In genomic region chrX:5745840-5746815, dm6 we compare ENCODE assay signal across 4 fruit fly cellular contexts.
TF ChIP-seq lines count a peak whose summit lies in the region.

No protein-coding gene starts in this region.

TF ChIP-seq in whole organism, adult, 20 proteins besides CTCF, POLR2A, EP300 and RAD21 (continued from another document):
- TF ChIP-seq Mnt (GFP tag; optimal IDR thresholded peaks at IDR 0.05; lab: Kevin White, UChicago): peak; percentile 93
- TF ChIP-seq cnc (optimal IDR thresholded peaks at IDR 0.05; lab: Kevin White, UChicago): no peak

TF ChIP-seq in whole organism, embryonic, 481 proteins besides CTCF, POLR2A, EP300 and RAD21 (continued from another document and continues in another):
- TF ChIP-seq Bdp1 (GFP tag; optimal IDR thresholded peaks at IDR 0.05; lab: Kevin White, UChicago) (peak; percentile 47), repo (GFP tag; optimal IDR thresholded peaks at IDR 0.05; lab: Kevin White, UChicago) (no peak), CG31224 (GFP tag; IDR thresholded peaks at IDR 0.05; lab: Robert Waterston, UW) (peak; percentile 56), H15 (GFP tag; IDR thresholded peaks at IDR 0.05; lab: Robert Waterston, UW) (peak; percentile 64; the same call in 2 of the 3 replicates), pzg (GFP tag; optimal IDR thresholded peaks at IDR 0.05; lab: Kevin White, UChicago) (peak; percentile 29), mam (GFP tag; optimal IDR thresholded peaks at IDR 0.05; lab: Kevin White, UChicago) (peak; percentile 68), CG11504 (tag; optimal IDR thresholded peaks at IDR 0.05; lab: Kevin White, UChicago) (peak; percentile 74), Fer3 (tag; optimal IDR thresholded peaks at IDR 0.05; lab: Kevin White, UChicago) (peak; percentile 73), Gug (GFP tag; IDR thresholded peaks at IDR 0.05; lab: Robert Waterston, UW) (peak; percentile 69), scrt (GFP tag; optimal IDR thresholded peaks at IDR 0.05; lab: Kevin White, UChicago) (peak; percentile 58), Atf3 (GFP tag; optimal IDR thresholded peaks at IDR 0.05; lab: Kevin White, UChicago) (no peak), ap (GFP tag; IDR thresholded peaks at IDR 0.05; lab: Robert Waterston, UW) (peak; percentile 49; the same call in 1 of the 2 replicates), CG1233 (GFP tag; optimal IDR thresholded peaks at IDR 0.05; lab: Kevin White, UChicago) (peak; percentile 71), CG14050 (GFP tag; IDR thresholded peaks at IDR 0.05; lab: Robert Waterston, UW) (peak; percentile 77), lmd (GFP tag; IDR thresholded peaks at IDR 0.05; lab: Robert Waterston, UW) (peak; percentile 72), CHES-1-like (GFP tag; optimal IDR thresholded peaks at IDR 0.05; lab: Kevin White, UChicago) (no peak), CG15073 (GFP tag; optimal IDR thresholded peaks at IDR 0.05; lab: Kevin White, UChicago) (peak; percentile 7), Ada2b (GFP tag; IDR thresholded peaks at IDR 0.05; lab: Robert Waterston, UW) (peak; percentile 74), CG11247 (GFP tag; IDR thresholded peaks at IDR 0.05; lab: Robert Waterston, UW) (peak; percentile 72), nerfin-1 (tag; optimal IDR thresholded peaks at IDR 0.05; lab: Kevin White, UChicago) (peak; percentile 66), CG2120 (GFP tag; optimal IDR thresholded peaks at IDR 0.05; lab: Kevin White, UChicago) (peak; percentile 73), CG12299 (tag; optimal IDR thresholded peaks at IDR 0.05; lab: Kevin White, UChicago) (peak; percentile 60), her (GFP tag; optimal IDR thresholded peaks at IDR 0.05; lab: Kevin White, UChicago) (no peak), MESR4 (GFP tag; optimal IDR thresholded peaks at IDR 0.05; lab: Kevin White, UChicago) (peak; percentile 55), CG7786 (GFP tag; optimal IDR thresholded peaks at IDR 0.05; lab: Kevin White, UChicago) (peak; percentile 70), CG10654 (GFP tag; optimal IDR thresholded peaks at IDR 0.05; lab: Kevin White, UChicago) (peak; percentile 50), Usf (GFP tag; optimal IDR thresholded peaks at IDR 0.05; lab: Kevin White, UChicago) (peak; percentile 31), Bgb (GFP tag; IDR thresholded peaks at IDR 0.05; lab: Robert Waterston, UW; ENCODE audit: partially characterized antibody) (peak; percentile 25; the same call in 1 of the 2 replicates), Hr78 (GFP tag; optimal IDR thresholded peaks at IDR 0.05; lab: Kevin White, UChicago) (peak in 1 of 2 experiments; percentile 30), CG31388 (GFP tag; optimal IDR thresholded peaks at IDR 0.05; lab: Kevin White, UChicago) (no peak), CG42726 (GFP tag; IDR thresholded peaks at IDR 0.05; lab: Robert Waterston, UW; ENCODE audit: partially characterized antibody) (no peak), otp (GFP tag; IDR thresholded peaks at IDR 0.05; lab: Robert Waterston, UW) (peak; percentile 57; the same call in 2 of the 3 replicates), Ravus (GFP tag; IDR thresholded peaks at IDR 0.05; lab: Robert Waterston, UW) (peak; percentile 29; the same call in 1 of the 2 replicates), Gsc (GFP tag; IDR thresholded peaks at IDR 0.05; lab: Robert Waterston, UW) (no peak), crp (GFP tag; optimal IDR thresholded peaks at IDR 0.05; lab: Kevin White, UChicago) (no peak), CG30403 (GFP tag; optimal IDR thresholded peaks at IDR 0.05; lab: Kevin White, UChicago) (peak; percentile 60), Nf-YA (GFP tag; IDR thresholded peaks at IDR 0.05; lab: Robert Waterston, UW) (0 out of 2 replicates have a peak, but pooled peaks have one; percentile 35), Sry-δ (GFP tag; optimal IDR thresholded peaks at IDR 0.05; lab: Kevin White, UChicago) (peak; percentile 35), D19A (tag; optimal IDR thresholded peaks at IDR 0.05; lab: Kevin White, UChicago) (peak; percentile 53), fd64A (GFP tag; optimal IDR thresholded peaks at IDR 0.05; lab: Kevin White, UChicago) (peak; percentile 13), sd (tag; optimal IDR thresholded peaks at IDR 0.05; lab: Kevin White, UChicago) (peak; percentile 64), CG8281 (tag; optimal IDR thresholded peaks at IDR 0.05; lab: Kevin White, UChicago) (peak; percentile 25)

TF ChIP-seq in whole organism, prepupa, 60 proteins besides CTCF, POLR2A, EP300 and RAD21 (continued from another document):
- TF ChIP-seq vri (GFP tag; optimal IDR thresholded peaks at IDR 0.05; lab: Kevin White, UChicago) (peak; percentile 67), ss (GFP tag; optimal IDR thresholded peaks at IDR 0.05; lab: Kevin White, UChicago) (peak; percentile 45 to 72), CG3919 (GFP tag; optimal IDR thresholded peaks at IDR 0.05; lab: Kevin White, UChicago) (peak; percentile 67), CG6808 (GFP tag; optimal IDR thresholded peaks at IDR 0.05; lab: Kevin White, UChicago) (peak; percentile 61), CG16779 (tag; optimal IDR thresholded peaks at IDR 0.05; lab: Kevin White, UChicago) (peak; percentile 43), CG8632 (GFP tag; optimal IDR thresholded peaks at IDR 0.05; lab: Kevin White, UChicago) (peak; percentile 55), Sox15 (GFP tag; optimal IDR thresholded peaks at IDR 0.05; lab: Kevin White, UChicago) (peak; percentile 40), CG9139 (GFP tag; optimal IDR thresholded peaks at IDR 0.05; lab: Kevin White, UChicago) (peak; percentile 37), CG34406 (GFP tag; optimal IDR thresholded peaks at IDR 0.05; lab: Kevin White, UChicago) (peak; percentile 77), lz (GFP tag; optimal IDR thresholded peaks at IDR 0.05; lab: Kevin White, UChicago) (peak; percentile 76), Lpt (GFP tag; optimal IDR thresholded peaks at IDR 0.05; lab: Kevin White, UChicago) (peak; percentile 58), acj6 (GFP tag; optimal IDR thresholded peaks at IDR 0.05; lab: Kevin White, UChicago) (peak; percentile 70), CG32006 (GFP tag; optimal IDR thresholded peaks at IDR 0.05; lab: Kevin White, UChicago) (peak; percentile 79), Eip78C (GFP tag; lab: Kevin White, UChicago) (peak; percentile 88), svp (GFP tag; lab: Kevin White, UChicago) (peak; percentile 76), net (GFP tag; optimal IDR thresholded peaks at IDR 0.05; lab: Kevin White, UChicago) (peak; percentile 66), CG10669 (GFP tag; optimal IDR thresholded peaks at IDR 0.05; lab: Kevin White, UChicago) (peak; percentile 69), fkh (GFP tag; optimal IDR thresholded peaks at IDR 0.05; lab: Kevin White, UChicago) (peak; percentile 81), CG8319 (GFP tag; optimal IDR thresholded peaks at IDR 0.05; lab: Kevin White, UChicago) (peak; percentile 33), CG10631 (GFP tag; optimal IDR thresholded peaks at IDR 0.05; lab: Kevin White, UChicago) (peak; percentile 75), pdm3 (GFP tag; optimal IDR thresholded peaks at IDR 0.05; lab: Kevin White, UChicago) (peak; percentile 83), Blimp-1 (GFP tag; optimal IDR thresholded peaks at IDR 0.05; lab: Kevin White, UChicago) (peak; percentile 48), Ets96B (tag; optimal IDR thresholded peaks at IDR 0.05; lab: Kevin White, UChicago) (peak; percentile 57), cyc (GFP tag; optimal IDR thresholded peaks at IDR 0.05; lab: Kevin White, UChicago) (peak; percentile 58), CG6163 (GFP tag; IDR thresholded peaks at IDR 0.05; lab: Robert Waterston, UW) (peak; percentile 90), CG31627 (GFP tag; optimal IDR thresholded peaks at IDR 0.05; lab: Kevin White, UChicago) (peak; percentile 71), fd85E (GFP tag; optimal IDR thresholded peaks at IDR 0.05; lab: Kevin White, UChicago) (peak; percentile 17), CG1621 (tag; optimal IDR thresholded peaks at IDR 0.05; lab: Kevin White, UChicago) (peak; percentile 73), CG11762 (GFP tag; optimal IDR thresholded peaks at IDR 0.05; lab: Kevin White, UChicago; ENCODE audit: insufficient read depth) (peak; percentile 38), dac (GFP tag; optimal IDR thresholded peaks at IDR 0.05; lab: Kevin White, UChicago) (peak; percentile 56), CG11294 (GFP tag; IDR thresholded peaks at IDR 0.05; lab: Robert Waterston, UW) (peak; percentile 60), Eip93F (GFP tag; optimal IDR thresholded peaks at IDR 0.05; lab: Kevin White, UChicago) (peak; percentile 56), CG3032 (tag; optimal IDR thresholded peaks at IDR 0.05; lab: Kevin White, UChicago) (peak; percentile 66), salr (GFP tag; optimal IDR thresholded peaks at IDR 0.05; lab: Kevin White, UChicago) (peak; percentile 34 to 53), Gug (GFP tag; IDR thresholded peaks at IDR 0.05; lab: Robert Waterston, UW) (peak; percentile 66), achi (GFP tag; optimal IDR thresholded peaks at IDR 0.05; lab: Kevin White, UChicago) (peak; percentile 70), dsx (GFP tag; optimal IDR thresholded peaks at IDR 0.05; lab: Kevin White, UChicago; ENCODE audit: poor library complexity, severe bottlenecking) (peak; percentile 48), fd59A (GFP tag; optimal IDR thresholded peaks at IDR 0.05; lab: Kevin White, UChicago) (peak; percentile 63), CG6792 (GFP tag; optimal IDR thresholded peaks at IDR 0.05; lab: Kevin White, UChicago) (peak; percentile 75), OdsH (GFP tag; optimal IDR thresholded peaks at IDR 0.05; lab: Kevin White, UChicago) (peak; percentile 73)

TF ChIP-seq in whole organism, wandering third instar larva, 38 proteins besides CTCF, POLR2A, EP300 and RAD21 (continued from another document):
- TF ChIP-seq br (GFP tag; optimal IDR thresholded peaks at IDR 0.05; lab: Kevin White, UChicago) (peak; percentile 86), dmrt93B (GFP tag; optimal IDR thresholded peaks at IDR 0.05; lab: Kevin White, UChicago) (peak; percentile 67), Rel (GFP tag; optimal IDR thresholded peaks at IDR 0.05; lab: Kevin White, UChicago) (no peak), Rel (tag; optimal IDR thresholded peaks at IDR 0.05; lab: Kevin White, UChicago) (peak; percentile 54), Dif (GFP tag; optimal IDR thresholded peaks at IDR 0.05; lab: Kevin White, UChicago; ENCODE audit: partially characterized antibody) (no peak), woc (GFP tag; optimal IDR thresholded peaks at IDR 0.05; lab: Kevin White, UChicago) (no peak), Hnf4 (GFP tag; optimal IDR thresholded peaks at IDR 0.05; lab: Kevin White, UChicago) (peak; percentile 84), Vsx2 (GFP tag; optimal IDR thresholded peaks at IDR 0.05; lab: Kevin White, UChicago; ENCODE audit: partially characterized antibody) (no peak), tai (GFP tag; optimal IDR thresholded peaks at IDR 0.05; lab: Kevin White, UChicago) (no peak), fru (GFP tag; optimal IDR thresholded peaks at IDR 0.05; lab: Kevin White, UChicago) (peak; percentile 83), brk (GFP tag; optimal IDR thresholded peaks at IDR 0.05; lab: Kevin White, UChicago) (no peak), Myc (optimal IDR thresholded peaks at IDR 0.05; lab: Kevin White, UChicago) (no peak), jim (GFP tag; optimal IDR thresholded peaks at IDR 0.05; lab: Kevin White, UChicago) (peak; percentile 51), pan (optimal IDR thresholded peaks at IDR 0.05; lab: Kevin White, UChicago) (no peak), CrebA (GFP tag; optimal IDR thresholded peaks at IDR 0.05; lab: Kevin White, UChicago; ENCODE audit: borderline replicate concordance) (no peak), h (GFP tag; optimal IDR thresholded peaks at IDR 0.05; lab: Kevin White, UChicago) (peak; percentile 87)
